Fruit fly (Drosophila melanogaster) whole organism, larva: Measurements from ENCODE around the gene Brd8.

Experiments used
- noc ChIP-seq: fragments of 200-800 bp; sonication (Bioruptor generic); optimal IDR thresholded peaks from 3 replicates; lab custom pipeline; 2019; ENCODE audit warnings: missing biosample characterization, mild to moderate bottlenecking, missing genetic modification characterization, moderate library complexity

Brd8 gene

dm6 chr3R:29210542-29211393, 12.5 kb upstream of the Brd8 start:
- no peak for TF ChIP-seq noc (tag; lab: Kevin White, UChicago)

- TF ChIP-seq noc (tag; lab: Kevin White, UChicago), result no peak
These were observed 11.6 kb upstream of the Brd8 start for dm6 chr3R:29211702-29212101.

dm6 chr3R:29212534-29212933, 10.8 kb upstream of the Brd8 start:
- TF ChIP-seq noc (tag; lab: Kevin White, UChicago), result no peak

dm6 chr3R:29213416-29213815, 9.9 kb upstream of the Brd8 start:
- no peak for TF ChIP-seq noc (tag; lab: Kevin White, UChicago)

dm6 chr3R:29214262-29214661, 9.0 kb upstream of the Brd8 start:
- TF ChIP-seq noc (tag; lab: Kevin White, UChicago), result peak; percentile 99

- TF ChIP-seq noc (tag; lab: Kevin White, UChicago), result peak; percentile 19
These were observed 8.2 kb upstream of the Brd8 start for dm6 chr3R:29214982-29215533.

- TF ChIP-seq noc (tag; lab: Kevin White, UChicago), result no peak
These were observed 7.4 kb upstream of the Brd8 start for dm6 chr3R:29215652-29216483.

dm6 chr3R:29216484-29216863, 6.8 kb upstream of the Brd8 start:
- no peak for TF ChIP-seq noc (tag; lab: Kevin White, UChicago)

- TF ChIP-seq noc (tag; lab: Kevin White, UChicago), result no peak
These were observed 6.0 kb upstream of the Brd8 start for dm6 chr3R:29217309-29217708.

dm6 chr3R:29218001-29218400, 5.3 kb upstream of the Brd8 start:
- no peak for TF ChIP-seq noc (tag; lab: Kevin White, UChicago)

- peak; percentile 84 for TF ChIP-seq noc (tag; lab: Kevin White, UChicago)
These were observed 3.3 kb upstream of the Brd8 start, which contains the start of gene eEF1gamma for dm6 chr3R:29219948-29220347. Gene eEF1gamma, plus strand, starts transcription at chr3R:29220172.

- TF ChIP-seq noc (tag; lab: Kevin White, UChicago), result no peak
These were observed 2.7 kb upstream of the Brd8 start for dm6 chr3R:29220585-29220984.

dm6 chr3R:29221168-29221567, 2.1 kb upstream of the Brd8 start:
- no peak for TF ChIP-seq noc (tag; lab: Kevin White, UChicago)

dm6 chr3R:29227675-29228211, 4.5 kb downstream of the Brd8 start, which contains the start of gene CG14507:
Gene CG14507, minus strand, starts transcription at chr3R:29227725.
- no peak for TF ChIP-seq noc (tag; lab: Kevin White, UChicago)

- peak; percentile 3 for TF ChIP-seq noc (tag; lab: Kevin White, UChicago)
These were observed 5.6 kb downstream of the Brd8 start, which contains the start of gene Usp1 for dm6 chr3R:29228745-29229448. Gene Usp1, plus strand, starts transcription at chr3R:29229161.
